Worm (Caenorhabditis elegans) whole organism, L1 larva: Measurements from ENCODE around the gene bath-20.
"Not testable (repeated sequence)": the region's sequence is repeated elsewhere in the genome, so short reads cannot be mapped to it uniquely, and the experiment has no call there.

Experiments
- Y116A8C.19 ChIP-seq: sonication (generic microtip); optimal IDR thresholded peaks from 2 replicates; lab custom pipeline; 2016; ENCODE audit warnings: missing compliant biosample characterization, missing genetic modification characterization, borderline replicate concordance
- aha-1 ChIP-seq: fragments of 150-350 bp; optimal IDR thresholded peaks from 2 replicates; lab custom pipeline; 2014; ENCODE audit warnings: missing biosample characterization, missing genetic modification characterization
- aly-2 ChIP-seq: fragments of 150-350 bp; optimal IDR thresholded peaks from 2 replicates; lab custom pipeline; 2014; ENCODE audit warnings: missing biosample characterization, missing genetic modification characterization
- ceh-63 ChIP-seq: fragments of 200-800 bp; sonication (Bioruptor generic); optimal IDR thresholded peaks from 2 replicates; lab custom pipeline; 2018; ENCODE audit warnings: mild to moderate bottlenecking, missing genetic modification characterization, missing compliant biosample characterization
- ceh-82 ChIP-seq, 3 experiments: fragments of 150-350 bp in 1 of 3; sonication (generic microtip) in 2 of 3; optimal IDR thresholded peaks; 2 replicates each; lab custom pipeline; 2014 to 2017; ENCODE audit warnings: missing biosample characterization in 3 of 3, missing genetic modification characterization in 3 of 3
- egl-13 ChIP-seq: sonication (generic microtip); optimal IDR thresholded peaks from 2 replicates; lab custom pipeline; 2016; ENCODE audit warnings: missing genotype, missing genetic modification reagents, missing genetic modification characterization, missing compliant biosample characterization
- egl-27 ChIP-seq, 2 experiments: fragments of 150-350 bp in 1 of 2; sonication (generic microtip); optimal IDR thresholded peaks; 3 replicates each; lab custom pipeline; 2017 to 2018; ENCODE audit warnings: missing biosample characterization in 2 of 2, missing genetic modification characterization in 2 of 2, missing genetic modification reagents in 2 of 2
- ets-5 ChIP-seq: fragments of 200-800 bp; sonication (Bioruptor generic); IDR thresholded peaks from 2 replicates; pipeline ENCODE4 v1.3.6; 2022; ENCODE audit warnings: missing genetic modification characterization, missing compliant biosample characterization
- fkh-8 ChIP-seq: sonication (generic microtip); optimal IDR thresholded peaks from 2 replicates; lab custom pipeline; 2016; ENCODE audit warnings: mild to moderate bottlenecking, missing genetic modification characterization, missing compliant biosample characterization
- hlh-17 ChIP-seq: fragments of 200-800 bp; sonication (Bioruptor generic); optimal IDR thresholded peaks from 2 replicates; lab custom pipeline; 2018; ENCODE audit warnings: missing genetic modification characterization, mild to moderate bottlenecking, missing compliant biosample characterization, moderate library complexity, borderline replicate concordance
- hlh-4 ChIP-seq: sonication (generic microtip); optimal IDR thresholded peaks from 2 replicates; lab custom pipeline; 2016; ENCODE audit warnings: mild to moderate bottlenecking, missing genetic modification characterization, missing compliant biosample characterization
- irx-1 ChIP-seq: sonication (generic microtip); optimal IDR thresholded peaks from 2 replicates; lab custom pipeline; 2016; ENCODE audit warnings: missing genetic modification characterization, missing compliant biosample characterization
- jun-1 ChIP-seq: fragments of 150-350 bp; optimal IDR thresholded peaks from 2 replicates; lab custom pipeline; 2014; ENCODE audit warnings: missing biosample characterization, missing genetic modification reagents, missing genetic modification characterization
- lsy-2 ChIP-seq, 2 experiments: fragments of 150-350 bp; optimal IDR thresholded peaks; 2 replicates each; lab custom pipeline; 2014; ENCODE audit warnings: missing biosample characterization in 2 of 2, missing genetic modification characterization in 2 of 2
- mdl-1 ChIP-seq, 2 experiments: fragments of 150-350 bp; optimal IDR thresholded peaks; 2 replicates each; lab custom pipeline; 2014 to 2017; ENCODE audit warnings: missing biosample characterization in 2 of 2, missing genetic modification characterization in 2 of 2, inconsistent platforms in 1 of 2
- mef-2 ChIP-seq: fragments of 150-350 bp; optimal IDR thresholded peaks from 2 replicates; lab custom pipeline; 2014; ENCODE audit warnings: missing biosample characterization, missing genetic modification characterization
- nhr-19 ChIP-seq: fragments of 200-800 bp; sonication (Bioruptor generic); conservative IDR thresholded peaks from 2 replicates; pipeline ENCODE4 v1.3.6; 2022; ENCODE audit warnings: missing genetic modification characterization, missing compliant biosample characterization
- nhr-20 ChIP-seq: sonication (generic microtip); optimal IDR thresholded peaks from 2 replicates; lab custom pipeline; 2016; ENCODE audit warnings: mild to moderate bottlenecking, missing genetic modification characterization, missing compliant biosample characterization
- nhr-47 ChIP-seq: sonication (generic microtip); optimal IDR thresholded peaks from 2 replicates; lab custom pipeline; 2016; ENCODE audit warnings: mild to moderate bottlenecking, missing genetic modification characterization, moderate library complexity, missing compliant biosample characterization
- nhr-76 ChIP-seq: sonication (generic microtip); optimal IDR thresholded peaks from 2 replicates; lab custom pipeline; 2017; ENCODE audit warnings: missing biosample characterization, missing genetic modification characterization
- nhr-90 ChIP-seq: sonication (generic microtip); optimal IDR thresholded peaks from 2 replicates; lab custom pipeline; 2016; ENCODE audit warnings: mild to moderate bottlenecking, missing genetic modification characterization, missing compliant biosample characterization; ENCODE audit not compliant: poor library complexity
- pqm-1 ChIP-seq: sonication (generic microtip); optimal IDR thresholded peaks from 3 replicates; lab custom pipeline; 2017; ENCODE audit warnings: missing biosample characterization, missing genetic modification characterization
- snu-23 ChIP-seq: sonication (generic microtip); optimal IDR thresholded peaks from 2 replicates; lab custom pipeline; 2016; ENCODE audit warnings: missing genetic modification characterization, missing compliant biosample characterization
- sox-4 ChIP-seq: sonication (generic microtip); optimal IDR thresholded peaks from 2 replicates; lab custom pipeline; 2016; ENCODE audit warnings: missing genetic modification characterization, missing compliant biosample characterization
- sptf-1 ChIP-seq: fragments of 150-350 bp; optimal IDR thresholded peaks from 2 replicates; lab custom pipeline; 2014; ENCODE audit warnings: missing biosample characterization, missing genetic modification characterization
- sup-37 ChIP-seq: fragments of 200-800 bp; sonication (Bioruptor generic); optimal IDR thresholded peaks from 2 replicates; lab custom pipeline; 2018; ENCODE audit warnings: mild to moderate bottlenecking, missing genetic modification characterization, missing compliant biosample characterization
- tbx-2 ChIP-seq: sonication (generic microtip); optimal IDR thresholded peaks from 2 replicates; lab custom pipeline; 2016; ENCODE audit warnings: missing genetic modification characterization, missing compliant biosample characterization
- zip-4 ChIP-seq: fragments of 200-800 bp; sonication (Bioruptor generic); optimal IDR thresholded peaks from 2 replicates; lab custom pipeline; 2018; ENCODE audit warnings: mild to moderate bottlenecking, missing genetic modification characterization, moderate library complexity, missing compliant biosample characterization
- ztf-11 ChIP-seq, 2 experiments: sonication (generic microtip); optimal IDR thresholded peaks; 2 replicates each; lab custom pipeline; 2016 to 2017; ENCODE audit warnings: missing genetic modification characterization in 2 of 2, missing biosample characterization in 1 of 2, missing compliant biosample characterization in 1 of 2
- ztf-4 ChIP-seq: fragments of 150-350 bp; optimal IDR thresholded peaks from 2 replicates; lab custom pipeline; 2014; ENCODE audit warnings: missing biosample characterization, missing genetic modification characterization

Gene bath-20

DNA sequence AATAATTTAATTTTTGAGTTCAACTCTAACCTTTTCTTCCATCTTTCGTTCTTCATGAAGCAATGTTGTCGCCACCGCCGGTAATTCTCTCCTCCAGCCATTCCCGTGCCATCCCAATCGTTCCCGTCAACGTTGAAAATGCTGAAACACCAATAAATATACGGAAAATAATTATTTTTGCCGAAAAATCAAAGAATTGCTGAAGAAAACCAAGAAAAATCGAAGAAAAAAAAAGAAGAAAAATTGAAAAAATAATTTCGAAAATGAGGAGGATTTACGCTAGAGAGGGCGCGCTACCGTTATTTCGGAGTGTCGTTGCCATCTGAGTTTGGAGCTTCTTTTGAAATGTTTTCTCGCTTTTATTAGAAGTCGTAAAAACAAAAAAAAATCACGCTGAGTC is 18.8 kb downstream of the bath-20 start, which contains the start of gene cya-2:
Gene cya-2 (minus strand): TSS at position 101 of the 400 bp plus-strand sequence.
- TF ChIP-seq sup-37 (GFP tag; lab: Kevin White, UChicago); ceh-82 (tag; optimal IDR thresholded peaks at IDR 0.05; lab: Kevin White, UChicago); hlh-4 (tag; lab: Kevin White, UChicago): not testable (repeated sequence)
- TF ChIP-seq, all 84 proteins: peak for 0; not testable (repeated sequence) for 84

DNA sequence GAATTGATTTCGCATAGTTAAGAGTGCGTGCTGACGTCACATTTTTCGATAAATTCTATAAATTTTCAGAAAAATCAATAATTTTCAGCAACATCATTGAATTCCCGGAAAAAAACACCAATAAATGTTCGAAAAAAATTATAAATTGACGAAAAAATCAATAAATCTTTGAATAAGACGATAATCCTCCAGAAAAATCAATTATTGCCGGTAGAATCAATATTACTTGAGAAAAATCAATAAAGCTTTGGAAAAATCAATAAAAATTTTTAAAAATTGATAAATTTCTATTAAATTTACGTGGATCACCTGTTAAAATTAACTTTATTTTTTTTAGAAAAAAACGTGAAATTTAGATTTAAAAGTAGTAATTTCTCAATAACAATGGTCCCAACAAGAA is 28.5 kb downstream of the bath-20 start:
- TF ChIP-seq jun-1: no peak
- no peak for TF ChIP-seq aha-1
- TF ChIP-seq snu-23: no peak
- TF ChIP-seq mdl-1 (tag; optimal IDR thresholded peaks at IDR 0.05; lab: Kevin White, UChicago): no peak
- no peak for TF ChIP-seq nhr-20 (tag; lab: Kevin White, UChicago)
- TF ChIP-seq pqm-1: no peak
- TF ChIP-seq tbx-2 (tag; lab: Kevin White, UChicago): no peak
- no peak for TF ChIP-seq sptf-1 (tag; lab: Kevin White, UChicago)
- TF ChIP-seq fkh-8 (tag; lab: Kevin White, UChicago): no peak
- TF ChIP-seq irx-1 (tag; lab: Kevin White, UChicago): no peak
- no peak for TF ChIP-seq Y116A8C.19 (tag; lab: Kevin White, UChicago)
- TF ChIP-seq mef-2 (tag; lab: Kevin White, UChicago): no peak
- no peak for TF ChIP-seq ztf-11 (tag; optimal IDR thresholded peaks at IDR 0.05; lab: Kevin White, UChicago)
- no peak for TF ChIP-seq nhr-76 (tag; lab: Kevin White, UChicago)
- TF ChIP-seq nhr-90 (tag; lab: Kevin White, UChicago): no peak
- TF ChIP-seq ets-5 (GFP tag; lab: Robert Waterston, UW): no peak
- TF ChIP-seq sox-4 (tag; lab: Kevin White, UChicago): no peak

DNA sequence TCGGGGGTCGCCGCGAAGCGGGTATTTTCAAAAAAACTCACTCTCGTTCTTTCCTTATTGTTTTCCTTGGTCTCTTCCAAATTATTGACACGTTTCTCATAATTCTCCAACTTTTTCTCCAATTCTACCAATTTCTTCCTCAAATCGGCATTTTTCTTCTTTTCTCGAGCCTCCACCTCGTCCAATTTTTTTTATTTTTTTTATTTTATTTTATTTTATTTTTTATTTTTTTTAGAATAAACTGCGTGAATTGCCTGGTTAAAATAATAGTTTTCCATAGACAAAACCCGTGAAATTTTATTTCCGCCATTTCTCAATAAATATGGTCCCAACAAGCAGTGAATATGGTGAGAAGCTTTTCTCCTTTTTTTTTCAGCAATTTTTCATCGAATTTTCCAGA is 29.6 kb downstream of the bath-20 start, which contains the start of gene F59H6.15:
Gene F59H6.15 (plus strand): TSS at position 301 of the 400 bp plus-strand sequence.
- no peak for TF ChIP-seq hlh-17 (GFP tag; lab: Kevin White, UChicago)
- no peak for TF ChIP-seq lsy-2 (tag; optimal IDR thresholded peaks at IDR 0.05; lab: Kevin White, UChicago)
- no peak for TF ChIP-seq nhr-47 (tag; lab: Kevin White, UChicago)
- TF ChIP-seq nhr-19 (GFP tag; lab: Robert Waterston, UW): no peak
- TF ChIP-seq, all 84 proteins: peak for 0

DNA sequence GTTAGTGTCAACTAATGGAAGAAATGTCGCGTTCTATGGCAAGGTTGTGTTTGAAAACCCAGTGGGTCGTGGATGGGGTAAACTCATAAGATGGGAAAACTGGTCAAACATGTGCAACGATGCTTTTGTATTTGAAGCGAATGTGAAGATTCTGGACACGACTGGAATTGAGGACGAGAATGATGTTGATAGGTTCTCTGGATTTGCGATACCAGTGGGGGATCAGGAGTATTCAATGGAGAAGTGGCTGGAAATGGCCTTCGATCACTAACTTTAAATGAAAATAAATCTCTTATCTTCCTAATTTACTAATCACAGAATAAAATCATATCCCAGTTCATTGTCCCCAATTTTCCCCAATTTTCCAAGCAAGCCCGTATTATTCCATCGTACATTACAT is 31.2 kb downstream of the bath-20 start:
- no peak for TF ChIP-seq aly-2 (tag; lab: Kevin White, UChicago)
- TF ChIP-seq zip-4 (GFP tag; lab: Kevin White, UChicago): no peak
- TF ChIP-seq nhr-90 (tag; lab: Kevin White, UChicago): no peak

DNA sequence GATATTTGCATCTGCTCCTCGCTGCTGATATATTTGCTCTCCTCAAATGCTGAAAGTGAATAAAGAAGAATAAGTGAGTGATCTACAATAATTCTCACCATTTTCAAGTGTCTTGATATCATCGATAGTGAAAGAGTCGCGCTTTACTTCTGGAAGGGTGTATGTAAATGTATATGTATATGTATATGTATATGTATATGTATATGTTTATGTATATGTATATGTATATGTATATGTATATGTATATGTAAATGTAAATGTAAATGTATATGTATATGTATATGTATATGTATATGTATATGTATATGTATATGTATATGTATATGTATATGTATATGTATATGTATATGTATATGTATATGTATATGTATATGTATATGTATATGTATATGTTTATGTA is 41.6 kb downstream of the bath-20 start, which contains the start of gene ceh-84:
Gene ceh-84 (minus strand): TSS at position 101 of the 400 bp plus-strand sequence.
- TF ChIP-seq egl-13 (tag; lab: Kevin White, UChicago); ztf-4; egl-27 (tag; optimal IDR thresholded peaks at IDR 0.05; lab: Kevin White, UChicago): not testable (repeated sequence)

DNA sequence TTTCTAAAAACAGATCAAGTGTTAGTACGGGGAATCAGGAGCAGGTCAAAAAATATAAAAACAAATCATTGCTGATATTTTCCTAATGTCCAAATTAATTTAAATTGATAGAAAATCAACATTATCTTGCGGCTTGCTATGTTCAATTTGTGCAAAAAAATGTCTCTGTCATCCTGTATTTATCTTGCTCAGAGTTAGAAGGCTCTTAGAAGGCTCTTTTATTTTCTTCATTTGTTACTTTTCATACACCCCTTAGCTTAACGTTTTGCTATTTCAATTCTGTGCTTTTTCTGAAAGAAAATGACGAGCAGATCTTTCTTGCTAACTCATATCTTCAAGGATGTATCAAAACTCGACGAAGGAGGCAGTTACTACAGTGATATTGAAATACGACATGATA is 43.8 kb downstream of the bath-20 start, which contains the start of gene math-19:
Gene math-19 (plus strand): TSS at position 301 of the 400 bp plus-strand sequence.
- not testable (repeated sequence) for TF ChIP-seq ceh-63 (GFP tag; lab: Kevin White, UChicago); Y116A8C.19 (tag; lab: Kevin White, UChicago); ets-5 (GFP tag; lab: Robert Waterston, UW)
